ENCODE assay signal across 1 fruit fly cellular context in genomic region chr2L:8071112-8071976, dm6.
TF ChIP-seq lines count a peak whose summit lies in the region.

Gene poe, minus strand, starts transcription at chr2L:8071624.

TF ChIP-seq in whole organism, embryonic, 481 proteins besides CTCF, POLR2A, EP300 and RAD21 (continued from another document):
- TF ChIP-seq CG1233 (GFP tag; optimal IDR thresholded peaks at IDR 0.05; lab: Kevin White, UChicago), result peak; percentile 19
- no peak for TF ChIP-seq CG11398 (GFP tag; optimal IDR thresholded peaks at IDR 0.05; lab: Kevin White, UChicago)
- no peak for TF ChIP-seq Jarid2 (GFP tag; optimal IDR thresholded peaks at IDR 0.05; lab: Kevin White, UChicago)
- TF ChIP-seq chif (GFP tag; optimal IDR thresholded peaks at IDR 0.05; lab: Kevin White, UChicago), result no peak
- no peak for TF ChIP-seq bcd (GFP tag; optimal IDR thresholded peaks at IDR 0.05; lab: Kevin White, UChicago)
- no peak for TF ChIP-seq kni (GFP tag; optimal IDR thresholded peaks at IDR 0.05; lab: Kevin White, UChicago)
- TF ChIP-seq CHES-1-like (GFP tag; optimal IDR thresholded peaks at IDR 0.05; lab: Kevin White, UChicago), result peak; percentile 21
- TF ChIP-seq CG11696 (GFP tag; IDR thresholded peaks at IDR 0.05; lab: Robert Waterston, UW), result 0 out of 2 replicates have a peak, but pooled peaks have one; percentile 12
- TF ChIP-seq BEAF-32 (GFP tag; optimal IDR thresholded peaks at IDR 0.05; lab: Kevin White, UChicago), result peak; percentile 33
- no peak for TF ChIP-seq Mad (GFP tag; optimal IDR thresholded peaks at IDR 0.05; lab: Kevin White, UChicago)
- no peak for TF ChIP-seq ERR (GFP tag; optimal IDR thresholded peaks at IDR 0.05; lab: Kevin White, UChicago)
- 0 out of 2 replicates have a peak, but pooled peaks have one; percentile 25 for TF ChIP-seq CG14441 (GFP tag; IDR thresholded peaks at IDR 0.05; lab: Robert Waterston, UW)
- peak; percentile 23 for TF ChIP-seq Sry-β (GFP tag; optimal IDR thresholded peaks at IDR 0.05; lab: Kevin White, UChicago)
- TF ChIP-seq jing (GFP tag; optimal IDR thresholded peaks at IDR 0.05; lab: Kevin White, UChicago), result no peak
- TF ChIP-seq CG6813 (GFP tag; optimal IDR thresholded peaks at IDR 0.05; lab: Kevin White, UChicago), result peak; percentile 36
- TF ChIP-seq ttk (GFP tag; IDR thresholded peaks at IDR 0.05; lab: Robert Waterston, UW), result peak; percentile 61; the same call in 1 of the 2 replicates
- TF ChIP-seq tup (GFP tag; optimal IDR thresholded peaks at IDR 0.05; lab: Kevin White, UChicago), result no peak
- no peak for TF ChIP-seq chm (GFP tag; IDR thresholded peaks at IDR 0.05; lab: Robert Waterston, UW)
- no peak for TF ChIP-seq Nf-YA (GFP tag; IDR thresholded peaks at IDR 0.05; lab: Robert Waterston, UW)
- no peak for TF ChIP-seq CG16863 (GFP tag; optimal IDR thresholded peaks at IDR 0.05; lab: Kevin White, UChicago)
- TF ChIP-seq wek (GFP tag; optimal IDR thresholded peaks at IDR 0.05; lab: Kevin White, UChicago), result peak; percentile 88
- TF ChIP-seq CG2889 (GFP tag; IDR thresholded peaks at IDR 0.05; lab: Robert Waterston, UW), result 0 out of 3 replicates have a peak, but pooled peaks have one; percentile 30
- peak; percentile 22 for TF ChIP-seq CG12104 (GFP tag; optimal IDR thresholded peaks at IDR 0.05; lab: Kevin White, UChicago)
- no peak for TF ChIP-seq CG3281 (GFP tag; optimal IDR thresholded peaks at IDR 0.05; lab: Kevin White, UChicago)
- TF ChIP-seq az2 (GFP tag; optimal IDR thresholded peaks at IDR 0.05; lab: Kevin White, UChicago), result peak; percentile 25
- TF ChIP-seq stwl (tag; optimal IDR thresholded peaks at IDR 0.05; lab: Kevin White, UChicago), result peak; percentile 65
- peak; percentile 67 for TF ChIP-seq CG31224 (GFP tag; IDR thresholded peaks at IDR 0.05; lab: Robert Waterston, UW)
- TF ChIP-seq MTF-1 (GFP tag; optimal IDR thresholded peaks at IDR 0.05; lab: Kevin White, UChicago; ENCODE audit: borderline replicate concordance), result peak; percentile 23
- no peak for TF ChIP-seq inv (GFP tag; IDR thresholded peaks at IDR 0.05; lab: Robert Waterston, UW; ENCODE audit: partially characterized antibody)
- TF ChIP-seq nerfin-2 (GFP tag; IDR thresholded peaks at IDR 0.05; lab: Robert Waterston, UW; ENCODE audit: partially characterized antibody), result no peak
- TF ChIP-seq Xrp1 (GFP tag; IDR thresholded peaks at IDR 0.05; lab: Robert Waterston, UW), result peak; percentile 80; the same call in 1 of the 2 replicates
- TF ChIP-seq CG12659 (GFP tag; optimal IDR thresholded peaks at IDR 0.05; lab: Kevin White, UChicago), result peak; percentile 67
- TF ChIP-seq Spps (tag; optimal IDR thresholded peaks at IDR 0.05; lab: Kevin White, UChicago), result peak; percentile 29
- no peak for TF ChIP-seq ro (GFP tag; IDR thresholded peaks at IDR 0.05; lab: Robert Waterston, UW)
- peak; percentile 64 for TF ChIP-seq Drgx (GFP tag; IDR thresholded peaks at IDR 0.05; lab: Robert Waterston, UW)
- TF ChIP-seq CG14014 (GFP tag; IDR thresholded peaks at IDR 0.05; lab: Robert Waterston, UW), result 0 out of 2 replicates have a peak, but pooled peaks have one; percentile 7
- TF ChIP-seq CG10267 (tag; optimal IDR thresholded peaks at IDR 0.05; lab: Kevin White, UChicago), result peak; percentile 74
- TF ChIP-seq HmgD (GFP tag; optimal IDR thresholded peaks at IDR 0.05; lab: Kevin White, UChicago), result peak; percentile 40
- no peak for TF ChIP-seq CG2875 (GFP tag; optimal IDR thresholded peaks at IDR 0.05; lab: Kevin White, UChicago)
- TF ChIP-seq fd96Cb (tag; optimal IDR thresholded peaks at IDR 0.05; lab: Kevin White, UChicago), result peak; percentile 57
- no peak for TF ChIP-seq onecut (GFP tag; IDR thresholded peaks at IDR 0.05; lab: Robert Waterston, UW)
- no peak for TF ChIP-seq CG17186 (GFP tag; optimal IDR thresholded peaks at IDR 0.05; lab: Kevin White, UChicago)
- TF ChIP-seq CG7839 (tag; optimal IDR thresholded peaks at IDR 0.05; lab: Kevin White, UChicago), result no peak
- peak; percentile 45 for TF ChIP-seq Ets65A (GFP tag; lab: Kevin White, UChicago)
- no peak for TF ChIP-seq scrt (GFP tag; optimal IDR thresholded peaks at IDR 0.05; lab: Kevin White, UChicago)
- no peak for TF ChIP-seq prd (optimal IDR thresholded peaks at IDR 0.05; lab: Kevin White, UChicago)
- TF ChIP-seq prd (GFP tag; IDR thresholded peaks at IDR 0.05; lab: Robert Waterston, UW), result peak; percentile 62
- peak; percentile 56; the same call in 1 of the 3 replicates for TF ChIP-seq dysf (GFP tag; IDR thresholded peaks at IDR 0.05; lab: Robert Waterston, UW)
- no peak for TF ChIP-seq HLH54F (GFP tag; optimal IDR thresholded peaks at IDR 0.05; lab: Kevin White, UChicago)
- no peak for TF ChIP-seq sc (optimal IDR thresholded peaks at IDR 0.05; lab: Kevin White, UChicago)
- no peak for TF ChIP-seq sc (GFP tag; optimal IDR thresholded peaks at IDR 0.05; lab: Kevin White, UChicago)
- TF ChIP-seq H15 (GFP tag; IDR thresholded peaks at IDR 0.05; lab: Robert Waterston, UW), result no peak
- peak; percentile 60 for TF ChIP-seq nmo (GFP tag; optimal IDR thresholded peaks at IDR 0.05; lab: Kevin White, UChicago)
- peak; percentile 15 for TF ChIP-seq Myb (GFP tag; optimal IDR thresholded peaks at IDR 0.05; lab: Kevin White, UChicago)
- no peak for TF ChIP-seq grn (GFP tag; optimal IDR thresholded peaks at IDR 0.05; lab: Kevin White, UChicago)
- peak; percentile 31 for TF ChIP-seq CG30020 (tag; optimal IDR thresholded peaks at IDR 0.05; lab: Kevin White, UChicago)
- no peak for TF ChIP-seq CG6683 (GFP tag; optimal IDR thresholded peaks at IDR 0.05; lab: Kevin White, UChicago)
- peak; percentile 70 for TF ChIP-seq CG10979 (tag; optimal IDR thresholded peaks at IDR 0.05; lab: Kevin White, UChicago)
- 0 out of 2 replicates have a peak, but pooled peaks have one; percentile 20 for TF ChIP-seq unc-4 (GFP tag; IDR thresholded peaks at IDR 0.05; lab: Robert Waterston, UW; ENCODE audit: partially characterized antibody)
- TF ChIP-seq Asciz (GFP tag; optimal IDR thresholded peaks at IDR 0.05; lab: Kevin White, UChicago), result no peak
- TF ChIP-seq CG17328 (GFP tag; IDR thresholded peaks at IDR 0.05; lab: Robert Waterston, UW), result peak; percentile 69; the same call in 1 of the 2 replicates
- peak; percentile 41 for TF ChIP-seq CG9437 (GFP tag; optimal IDR thresholded peaks at IDR 0.05; lab: Kevin White, UChicago)
- TF ChIP-seq Sin3A (optimal IDR thresholded peaks at IDR 0.05; lab: Kevin White, UChicago), result peak; percentile 19
- TF ChIP-seq HLH3B (GFP tag; IDR thresholded peaks at IDR 0.05; lab: Robert Waterston, UW), result 0 out of 2 replicates have a peak, but pooled peaks have one; percentile 44
- TF ChIP-seq CG18599 (GFP tag; optimal IDR thresholded peaks at IDR 0.05; lab: Kevin White, UChicago), result no peak
- no peak for TF ChIP-seq CG1832 (GFP tag; optimal IDR thresholded peaks at IDR 0.05; lab: Kevin White, UChicago)
- no peak for TF ChIP-seq cad (GFP tag; optimal IDR thresholded peaks at IDR 0.05; lab: Kevin White, UChicago)
TF ChIP-seq in whole organism, embryonic: peak in this region for 136.
